Worm (Caenorhabditis elegans): Measurements from ENCODE around the gene Y38H6C.21.
"Not testable (repeated sequence)": the region's sequence is repeated elsewhere in the genome, so short reads cannot be mapped to it uniquely, and the experiment has no call there.

Y38H6C.21 gene

DNA sequence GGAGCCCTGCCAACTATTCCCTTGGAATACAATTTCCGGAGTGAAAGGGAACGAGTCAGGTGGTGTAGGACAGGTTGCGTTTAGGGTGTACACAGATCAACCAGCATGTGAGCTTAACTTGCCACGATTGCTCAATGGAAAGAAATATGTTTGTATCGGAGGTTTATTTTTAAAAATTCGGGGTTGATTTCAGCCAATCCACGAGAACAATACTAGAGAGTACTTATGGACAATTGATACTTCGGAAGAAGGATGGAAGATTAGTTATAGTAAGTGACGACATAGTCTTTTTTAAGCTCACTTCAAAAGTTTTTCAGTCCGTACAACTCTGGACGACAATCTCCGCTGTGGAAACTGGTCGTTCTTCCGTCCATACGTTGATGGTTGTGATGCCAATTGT, 19.8 kb upstream of the Y38H6C.21 start:
- no peak for TF ChIP-seq hlh-1 (tag; optimal IDR thresholded peaks at IDR 0.05)
- TF ChIP-seq elt-3 (tag; optimal IDR thresholded peaks at IDR 0.05): no peak
- TF ChIP-seq ceh-39 (tag; optimal IDR thresholded peaks at IDR 0.05): no peak
- no peak for TF ChIP-seq unc-62 (GFP tag; optimal IDR thresholded peaks at IDR 0.05)
- no peak for TF ChIP-seq lsy-2 (tag; optimal IDR thresholded peaks at IDR 0.05)
- no peak for TF ChIP-seq snpc-4 (tag; optimal IDR thresholded peaks at IDR 0.05)
- no peak for TF ChIP-seq nhr-76 (tag; optimal IDR thresholded peaks at IDR 0.05)
- no peak for TF ChIP-seq ham-2 (GFP tag; optimal IDR thresholded peaks at IDR 0.05)
- no peak for TF ChIP-seq zip-8 (tag; optimal IDR thresholded peaks at IDR 0.05)

DNA sequence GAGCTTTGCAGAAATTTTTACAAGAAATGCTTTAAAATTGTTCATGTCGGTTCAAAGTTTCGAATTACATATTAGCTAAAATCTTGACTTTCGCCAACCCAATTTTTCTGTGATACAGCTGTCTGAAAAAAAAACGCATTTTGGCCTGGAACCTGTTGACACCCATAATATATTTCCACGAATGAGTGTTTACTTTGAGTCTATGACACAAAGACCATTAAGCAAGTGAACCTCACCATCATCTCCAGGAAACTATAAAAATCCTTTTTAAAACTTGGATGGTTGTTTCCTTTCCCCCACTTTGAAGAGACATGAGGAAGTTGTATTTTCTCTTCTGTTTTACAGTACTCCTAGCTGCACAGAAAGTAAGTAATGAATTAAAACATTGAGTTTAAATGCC, 19.2 kb upstream of the Y38H6C.21 start, which contains the start of gene clec-263:
clec-263 (plus strand) TSS at position 301 of the 400 bp plus-strand sequence.
- no peak for TF ChIP-seq ceh-83 (GFP tag; optimal IDR thresholded peaks at IDR 0.05)
- no peak for TF ChIP-seq drap-1 (GFP tag; optimal IDR thresholded peaks at IDR 0.05)
- no peak for TF ChIP-seq sptf-1 (tag; optimal IDR thresholded peaks at IDR 0.05)
- TF ChIP-seq bed-3 (GFP tag; optimal IDR thresholded peaks at IDR 0.05): no peak
- TF ChIP-seq M03D4.4 (tag; optimal IDR thresholded peaks at IDR 0.05): no peak
- TF ChIP-seq ceh-43 (GFP tag; optimal IDR thresholded peaks at IDR 0.05): no peak
- no peak for TF ChIP-seq nhr-12 (tag; optimal IDR thresholded peaks at IDR 0.05)
- no peak for TF ChIP-seq lin-32 (GFP tag; optimal IDR thresholded peaks at IDR 0.05)
- no peak for TF ChIP-seq snpc-4 (tag; optimal IDR thresholded peaks at IDR 0.05)
- no peak for TF ChIP-seq nhr-2 (tag; optimal IDR thresholded peaks at IDR 0.05)
- TF ChIP-seq mep-1 (tag; optimal IDR thresholded peaks at IDR 0.05): no peak
- no peak for TF ChIP-seq nhr-76 (tag; optimal IDR thresholded peaks at IDR 0.05)
- TF ChIP-seq unc-39 (tag; optimal IDR thresholded peaks at IDR 0.05): no peak
- no peak for TF ChIP-seq elt-3 (tag; optimal IDR thresholded peaks at IDR 0.05)
- TF ChIP-seq zip-8 (tag; optimal IDR thresholded peaks at IDR 0.05): no peak
- no peak for TF ChIP-seq pha-4 (tag; optimal IDR thresholded peaks at IDR 0.05)
- TF ChIP-seq ham-2 (GFP tag; optimal IDR thresholded peaks at IDR 0.05): no peak
- TF ChIP-seq cnd-1 (tag; optimal IDR thresholded peaks at IDR 0.05): no peak

DNA sequence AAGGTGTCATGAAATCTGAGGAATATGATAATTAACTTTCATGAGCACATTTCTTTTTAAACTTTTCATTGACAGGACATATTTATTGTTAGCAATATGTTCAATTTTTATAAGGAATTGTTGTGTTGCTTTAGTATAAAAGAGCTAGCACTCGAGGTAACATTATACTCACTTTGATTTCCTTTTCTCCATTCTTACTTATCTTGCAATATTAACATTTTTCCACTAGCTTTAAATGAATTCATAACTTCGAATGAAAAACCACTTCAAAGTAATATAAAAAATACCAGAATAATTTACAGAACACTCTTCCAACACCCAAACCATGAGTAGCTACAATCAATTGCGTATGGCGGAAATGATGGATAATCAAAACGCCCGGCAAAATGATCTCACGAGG, 18.3 kb upstream of the Y38H6C.21 start, which contains the start of gene F26F2.5:
F26F2.5 (plus strand) TSS at position 301 of the 400 bp plus-strand sequence.
- TF ChIP-seq elt-3 (tag; optimal IDR thresholded peaks at IDR 0.05) (no peak), unc-120 (tag; optimal IDR thresholded peaks at IDR 0.05; ENCODE audit: poor library complexity, severe bottlenecking) (no peak), cnd-1 (tag; optimal IDR thresholded peaks at IDR 0.05) (no peak), ceh-43 (GFP tag; optimal IDR thresholded peaks at IDR 0.05) (no peak), sem-2 (GFP tag; optimal IDR thresholded peaks at IDR 0.05) (no peak), elt-1 (tag; optimal IDR thresholded peaks at IDR 0.05; ENCODE audit: borderline replicate concordance, insufficient read depth) (no peak), sptf-1 (tag; optimal IDR thresholded peaks at IDR 0.05) (no peak), blmp-1 (tag; optimal IDR thresholded peaks at IDR 0.05) (no peak), nhr-28 (tag; optimal IDR thresholded peaks at IDR 0.05) (no peak)

DNA sequence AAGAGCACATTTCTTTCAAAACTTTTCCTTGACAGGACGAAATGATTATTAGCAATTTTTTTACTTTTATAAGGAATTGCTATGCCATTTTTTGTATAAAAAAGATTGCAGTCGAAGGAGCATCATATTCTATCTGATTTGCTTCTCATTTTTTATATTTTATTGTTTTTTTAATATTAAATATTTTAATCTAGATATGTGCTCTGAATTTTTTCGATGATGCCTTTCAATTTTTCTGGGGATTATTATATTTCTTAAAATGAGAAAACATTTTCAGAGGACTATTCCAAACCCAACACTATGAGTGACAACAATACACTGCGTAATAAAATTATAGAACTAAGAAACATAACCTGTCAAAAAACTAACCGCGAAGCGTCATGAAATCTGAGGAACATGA, 13.9 kb upstream of the Y38H6C.21 start, which contains the start of gene F26F2.4:
F26F2.4 (plus strand) TSS at position 301 of the 400 bp plus-strand sequence.
- not testable (repeated sequence) for TF ChIP-seq pha-4, nhr-237, nhr-2 (tag; optimal IDR thresholded peaks at IDR 0.05)

DNA sequence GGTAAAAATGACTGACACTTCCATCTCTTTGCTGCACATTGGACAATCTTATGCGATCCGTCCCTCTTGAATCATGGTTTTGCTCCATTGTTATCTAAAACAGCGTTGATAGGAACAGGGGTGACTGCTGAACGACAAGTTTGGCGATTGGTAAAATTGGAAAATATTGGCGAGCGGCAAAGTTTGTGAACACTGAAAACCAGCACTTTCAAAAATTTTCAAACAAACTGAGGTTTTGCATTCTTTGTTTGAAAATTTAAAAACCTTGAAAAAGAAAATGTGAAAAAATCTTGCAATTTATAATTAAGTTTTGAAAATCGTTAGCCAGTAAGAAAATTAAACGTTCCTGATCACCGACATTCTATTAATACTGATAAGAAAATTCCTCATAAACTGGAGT, 11.4 kb upstream of the Y38H6C.21 start, which contains the start of gene F26F2.3:
F26F2.3 (minus strand) TSS at position 101 of the 400 bp plus-strand sequence.
- TF ChIP-seq lsy-2 (tag; optimal IDR thresholded peaks at IDR 0.05): no peak

DNA sequence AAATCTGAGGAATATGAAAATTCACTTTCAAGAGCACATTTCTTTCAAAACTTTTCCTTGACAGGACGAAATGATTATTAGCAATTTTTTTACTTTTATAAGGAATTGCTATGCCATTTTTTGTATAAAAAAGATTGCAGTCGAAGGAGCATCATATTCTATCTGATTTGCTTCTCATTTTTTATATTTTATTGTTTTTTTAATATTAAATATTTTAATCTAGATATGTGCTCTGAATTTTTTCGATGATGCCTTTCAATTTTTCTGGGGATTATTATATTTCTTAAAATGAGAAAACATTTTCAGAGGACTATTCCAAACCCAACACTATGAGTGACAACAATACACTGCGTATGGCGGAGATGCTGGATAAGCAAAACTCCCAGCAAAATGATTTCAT, 9.0 kb upstream of the Y38H6C.21 start, which contains the start of gene F26F2.13:
F26F2.13 (plus strand) TSS at position 301 of the 400 bp plus-strand sequence.
- not testable (repeated sequence) for TF ChIP-seq lin-13 (tag; optimal IDR thresholded peaks at IDR 0.05); nhr-2 (tag; optimal IDR thresholded peaks at IDR 0.05); ces-1 (GFP tag; optimal IDR thresholded peaks at IDR 0.05)
